Worm (Caenorhabditis elegans): Measurements from ENCODE around the gene cank-26.

The cank-26 gene

ce11 chrII:3961256-3961655 is 13.6 kb downstream of the cank-26 start:
- TF ChIP-seq ztf-28 (GFP tag; IDR thresholded peaks at IDR 0.05) (no peak), dpff-1 (tag; optimal IDR thresholded peaks at IDR 0.05) (no peak), sdz-38 (tag; optimal IDR thresholded peaks at IDR 0.05) (no peak), dpl-1 (GFP tag; optimal IDR thresholded peaks at IDR 0.05) (no peak), K11D2.4 (GFP tag; IDR thresholded peaks at IDR 0.05) (no peak), rec-8 (tag; optimal IDR thresholded peaks at IDR 0.05) (no peak)

- no peak for TF ChIP-seq hrde-1 (tag; optimal IDR thresholded peaks at IDR 0.05; ENCODE audit: borderline replicate concordance)
- no peak for TF ChIP-seq unc-62 (GFP tag; optimal IDR thresholded peaks at IDR 0.05)
- TF ChIP-seq B0261.1 (tag; optimal IDR thresholded peaks at IDR 0.05): no peak
- no peak for TF ChIP-seq F22D6.2 (tag; optimal IDR thresholded peaks at IDR 0.05)
- TF ChIP-seq lin-35 (GFP tag; optimal IDR thresholded peaks at IDR 0.05): peak in 1 of 3 experiments; percentile 7
- no peak for TF ChIP-seq ceh-40 (GFP tag; IDR thresholded peaks at IDR 0.05)
- no peak for TF ChIP-seq egl-18 (GFP tag; IDR thresholded peaks at IDR 0.05)
- TF ChIP-seq hmg-20 (GFP tag; IDR thresholded peaks at IDR 0.05): no peak
- no peak for TF ChIP-seq aptf-2 (GFP tag; conservative IDR thresholded peaks at IDR 0.05)
- no peak for TF ChIP-seq hsf-1 (GFP tag; IDR thresholded peaks at IDR 0.05)
- no peak for TF ChIP-seq B0336.3 (GFP tag; IDR thresholded peaks at IDR 0.05)
- peak; percentile 18 for TF ChIP-seq ceh-27 (GFP tag; optimal IDR thresholded peaks at IDR 0.05)
- TF ChIP-seq snpc-1.1 (tag; optimal IDR thresholded peaks at IDR 0.05; ENCODE audit: insufficient read depth): no peak
- TF ChIP-seq snpc-3.4 (tag; optimal IDR thresholded peaks at IDR 0.05): no peak
- no peak for TF ChIP-seq F57C9.4 (tag; optimal IDR thresholded peaks at IDR 0.05)
- no peak for TF ChIP-seq let-526 (GFP tag; IDR thresholded peaks at IDR 0.05)
- TF ChIP-seq dpl-1 (GFP tag; optimal IDR thresholded peaks at IDR 0.05): no peak
Observed at ce11 chrII:3960276-3960675, 14.6 kb downstream of the cank-26 start.

ce11 chrII:3959432-3960102 is 15.3 kb downstream of the cank-26 start:
- no peak for TF ChIP-seq Y79H2A.3 (GFP tag; conservative IDR thresholded peaks at IDR 0.05)
- TF ChIP-seq nfya-2 (GFP tag; IDR thresholded peaks at IDR 0.05): no peak
- no peak for TF ChIP-seq tbp1 (GFP tag; optimal IDR thresholded peaks at IDR 0.05)
- TF ChIP-seq nhr-90 (tag; optimal IDR thresholded peaks at IDR 0.05): no peak
- TF ChIP-seq F57A8.1 (GFP tag; optimal IDR thresholded peaks at IDR 0.05): no peak
- TF ChIP-seq lir-1 (GFP tag; conservative IDR thresholded peaks at IDR 0.05): no peak
- no peak for TF ChIP-seq Y53F4B.3 (GFP tag; IDR thresholded peaks at IDR 0.05)
- TF ChIP-seq F52B5.7 (tag; optimal IDR thresholded peaks at IDR 0.05): no peak

ce11 chrII:3958673-3959299 is 16.1 kb downstream of the cank-26 start:
- TF ChIP-seq hmg-20 (GFP tag; IDR thresholded peaks at IDR 0.05): no peak
- TF ChIP-seq ceh-79 (tag; optimal IDR thresholded peaks at IDR 0.05): no peak
- TF ChIP-seq lin-35 (GFP tag; optimal IDR thresholded peaks at IDR 0.05): peak in 1 of 3 experiments; percentile 49
- peak; percentile 85 for TF ChIP-seq nhr-80 (tag; optimal IDR thresholded peaks at IDR 0.05)
- TF ChIP-seq atf-7 (tag; optimal IDR thresholded peaks at IDR 0.05): peak; percentile 83
- no peak for TF ChIP-seq ceh-100 (GFP tag; IDR thresholded peaks at IDR 0.05)
- TF ChIP-seq attf-6 (GFP tag; IDR thresholded peaks at IDR 0.05): no peak
- peak; percentile 79 for TF ChIP-seq attf-5 (GFP tag; optimal IDR thresholded peaks at IDR 0.05)
- TF ChIP-seq K11D2.4 (GFP tag; IDR thresholded peaks at IDR 0.05): peak; percentile 62; the same call in 1 of the 2 replicates
- TF ChIP-seq tbp1 (GFP tag; optimal IDR thresholded peaks at IDR 0.05): peak; percentile 38
- no peak for TF ChIP-seq lsl-1 (GFP tag; optimal IDR thresholded peaks at IDR 0.05)
- TF ChIP-seq sea-2 (GFP tag; IDR thresholded peaks at IDR 0.05): peak; percentile 51; the same call in 1 of the 2 replicates
- TF ChIP-seq hmg-1.2 (GFP tag; IDR thresholded peaks at IDR 0.05): peak; percentile 61; the same call in 1 of the 2 replicates
- no peak for TF ChIP-seq ztf-6 (GFP tag; IDR thresholded peaks at IDR 0.05)
- TF ChIP-seq pha-4 (tag; optimal IDR thresholded peaks at IDR 0.05): peak; percentile 50
- TF ChIP-seq snpc-1.3 (tag; optimal IDR thresholded peaks at IDR 0.05; ENCODE audit: insufficient read depth): no peak
- TF ChIP-seq lin-54 (GFP tag; optimal IDR thresholded peaks at IDR 0.05): peak; percentile 3

All from whole organism, young adult.